Worm (Caenorhabditis elegans) whole organism, early embryonic: ENCODE data around the gene C32D5.10.

Experiments used
- ama-1 ChIP-seq: fragments of 150-350 bp; optimal IDR thresholded peaks from 2 replicates; lab custom pipeline; 2014
- hmg-4 ChIP-seq: fragments of 200-800 bp; sonication (Bioruptor generic); optimal IDR thresholded peaks from 2 replicates; lab custom pipeline; 2018; ENCODE audit warnings: mild to moderate bottlenecking, missing genetic modification characterization, missing compliant biosample characterization
- scrt-1 ChIP-seq: fragments of 200-800 bp; sonication (Bioruptor generic); IDR thresholded peaks from 2 replicates; pipeline ENCODE4 v1.3.6; 2022; ENCODE audit warnings: missing genetic modification characterization, missing compliant biosample characterization
- tbx-11 ChIP-seq: fragments of 200-800 bp; sonication (Bioruptor generic); IDR thresholded peaks from 2 replicates; pipeline ENCODE4 v1.3.6; 2022; ENCODE audit warnings: missing genetic modification characterization, missing compliant biosample characterization
- tra-4 ChIP-seq: sonication (generic microtip); optimal IDR thresholded peaks from 2 replicates; lab custom pipeline; 2017; ENCODE audit warnings: missing genetic modification characterization, missing compliant biosample characterization

- TF ChIP-seq ama-1 (lab: Kevin White, UChicago) (no peak), scrt-1 (no peak), tra-4 (no peak), tbx-11 (no peak), hmg-4 (peak; percentile 34)
These were observed 3.4 kb downstream of the C32D5.10 start for ce11 chrII:6348360-6348759.
